Fruit fly (Drosophila melanogaster) whole organism, embryonic: ENCODE results near the gene wuho.

Source experiments
- Atf3 ChIP-seq: fragments of 200-800 bp; sonication (Bioruptor generic); optimal IDR thresholded peaks from 3 replicates; lab custom pipeline; 2016; ENCODE audit warnings: missing biosample characterization, missing genetic modification characterization
- Awh ChIP-seq: fragments of 200-800 bp; sonication (Bioruptor generic); IDR thresholded peaks from 2 replicates; pipeline ENCODE4, ENCODE4 v1.3.6; 2022; ENCODE audit warnings: missing biosample characterization, missing genetic modification characterization
- B-H2 ChIP-seq: fragments of 200-800 bp; sonication (Bioruptor generic); optimal IDR thresholded peaks from 2 replicates; lab custom pipeline; 2018; ENCODE audit warnings: missing biosample characterization, mild to moderate bottlenecking, missing genetic modification characterization
- CG10147 ChIP-seq: fragments of 200-800 bp; sonication (Bioruptor generic); optimal IDR thresholded peaks from 2 replicates; lab custom pipeline; 2019; ENCODE audit warnings: missing biosample characterization, mild to moderate bottlenecking, missing genetic modification characterization, moderate library complexity
- CG10321 ChIP-seq: fragments of 200-800 bp; sonication (Bioruptor generic); IDR thresholded peaks from 2 replicates; pipeline ENCODE4 v1.3.6; 2022; ENCODE audit warnings: missing biosample characterization, missing genetic modification characterization
- CG10543 ChIP-seq: fragments of 200-800 bp; sonication (Bioruptor generic); optimal IDR thresholded peaks from 3 replicates; lab custom pipeline; 2017; ENCODE audit warnings: missing biosample characterization, mild to moderate bottlenecking, missing genetic modification characterization, moderate library complexity
- CG12104 ChIP-seq: fragments of 200-800 bp; sonication (Bioruptor generic); optimal IDR thresholded peaks from 3 replicates; lab custom pipeline; 2016; ENCODE audit warnings: missing biosample characterization, missing genetic modification characterization
- CG13123 ChIP-seq: fragments of 200-800 bp; sonication (Bioruptor generic); optimal IDR thresholded peaks from 2 replicates; lab custom pipeline; 2016; ENCODE audit warnings: missing biosample characterization, missing genetic modification characterization
- CG14667 ChIP-seq: fragments of 200-800 bp; sonication (Bioruptor generic); IDR thresholded peaks from 2 replicates; pipeline ENCODE4 v1.3.6; 2022; ENCODE audit warnings: missing biosample characterization, missing genetic modification characterization
- CG15479 ChIP-seq: fragments of 200-800 bp; sonication (Bioruptor generic); optimal IDR thresholded peaks from 3 replicates; lab custom pipeline; 2019; ENCODE audit warnings: missing biosample characterization, mild to moderate bottlenecking, missing genetic modification characterization, moderate library complexity
- CG1603 ChIP-seq: fragments of 200-800 bp; sonication (Bioruptor generic); optimal IDR thresholded peaks from 2 replicates; lab custom pipeline; 2019; ENCODE audit warnings: missing biosample characterization, mild to moderate bottlenecking, missing genetic modification characterization, moderate library complexity
- CG17568 ChIP-seq: fragments of 200-800 bp; sonication (Bioruptor generic); optimal IDR thresholded peaks from 2 replicates; lab custom pipeline; 2018; ENCODE audit warnings: missing biosample characterization, mild to moderate bottlenecking, missing genetic modification characterization, moderate library complexity
- CG2129 ChIP-seq: fragments of 200-800 bp; sonication (Bioruptor generic); IDR thresholded peaks from 2 replicates; pipeline ENCODE4 v1.3.6; 2022; ENCODE audit warnings: missing biosample characterization, missing genetic modification characterization; ENCODE audit not compliant: partially characterized antibody
- CG32767 ChIP-seq: fragments of 200-800 bp; sonication (Bioruptor generic); IDR thresholded peaks from 2 replicates; pipeline ENCODE4 v1.3.6; 2022; ENCODE audit warnings: missing biosample characterization, missing genetic modification characterization
- CG6254 ChIP-seq: fragments of 200-800 bp; sonication (Bioruptor generic); optimal IDR thresholded peaks from 3 replicates; lab custom pipeline; 2017; ENCODE audit warnings: mild to moderate bottlenecking, missing biosample characterization, missing genetic modification reagents, missing genetic modification characterization
- CG6689 ChIP-seq: fragments of 200-800 bp; sonication (Bioruptor generic); IDR thresholded peaks from 2 replicates; pipeline ENCODE4 v1.3.6; 2022; ENCODE audit warnings: missing biosample characterization, missing genetic modification characterization
- CG6854 ChIP-seq: fragments of 200-800 bp; sonication (Bioruptor generic); optimal IDR thresholded peaks from 3 replicates; lab custom pipeline; 2017; ENCODE audit warnings: missing biosample characterization, mild to moderate bottlenecking, missing genetic modification characterization
- CG7271 ChIP-seq: fragments of 200-800 bp; sonication (Bioruptor generic); optimal IDR thresholded peaks from 2 replicates; lab custom pipeline; 2018; ENCODE audit warnings: missing biosample characterization, mild to moderate bottlenecking, missing genetic modification characterization, moderate library complexity
- CG7987 ChIP-seq: fragments of 200-800 bp; sonication (Bioruptor generic); optimal IDR thresholded peaks from 2 replicates; lab custom pipeline; 2018; ENCODE audit warnings: missing biosample characterization, mild to moderate bottlenecking, missing genetic modification characterization, moderate library complexity
- CG8388 ChIP-seq: fragments of 200-800 bp; sonication (Bioruptor generic); optimal IDR thresholded peaks from 2 replicates; lab custom pipeline; 2019; ENCODE audit warnings: missing biosample characterization, mild to moderate bottlenecking, missing genetic modification characterization, moderate library complexity
- CG8944 ChIP-seq: fragments of 200-800 bp; sonication (Bioruptor generic); optimal IDR thresholded peaks from 3 replicates; lab custom pipeline; 2016; ENCODE audit warnings: missing biosample characterization, missing genetic modification characterization
- Dfd ChIP-seq, 2 experiments: fragments of >200 bp; optimal IDR thresholded peaks; 2 replicates each; lab custom pipeline; 2017; ENCODE audit warnings: missing biosample characterization in 2 of 2, missing genetic modification characterization in 2 of 2
- E2f2 ChIP-seq: fragments of 200-800 bp; sonication (Bioruptor generic); IDR thresholded peaks from 2 replicates; pipeline ENCODE4 v1.3.6; 2022; ENCODE audit warnings: missing biosample characterization, missing genetic modification characterization
- Eip74EF ChIP-seq, 2 experiments: fragments of 200-800 bp in 1 of 2; fragments of >200 bp in 1 of 2; sonication (Bioruptor generic) in 1 of 2; optimal IDR thresholded peaks; 2 replicates each; lab custom pipeline; 2017 to 2019; ENCODE audit warnings: missing biosample characterization in 2 of 2, missing genetic modification characterization in 2 of 2, mild to moderate bottlenecking in 1 of 2, moderate library complexity in 1 of 2
- Elba2 ChIP-seq: fragments of 200-800 bp; sonication (Bioruptor generic); optimal IDR thresholded peaks from 3 replicates; lab custom pipeline; 2016; ENCODE audit warnings: missing biosample characterization, missing genetic modification characterization
- Fer1 ChIP-seq: fragments of 200-800 bp; sonication (Bioruptor generic); optimal IDR thresholded peaks from 2 replicates; lab custom pipeline; 2017; ENCODE audit warnings: missing biosample characterization, mild to moderate bottlenecking, missing genetic modification characterization
- HHEX ChIP-seq: fragments of 200-800 bp; sonication (Bioruptor generic); optimal IDR thresholded peaks from 3 replicates; lab custom pipeline; 2017; ENCODE audit warnings: missing biosample characterization, mild to moderate bottlenecking, missing genetic modification characterization, missing genetic modification reagents
- Nf-YB ChIP-seq: fragments of 200-800 bp; sonication (Bioruptor generic); optimal IDR thresholded peaks from 3 replicates; lab custom pipeline; 2019; ENCODE audit warnings: missing biosample characterization, mild to moderate bottlenecking, missing genetic modification characterization, moderate library complexity
- NfI ChIP-seq: fragments of 200-800 bp; sonication (Bioruptor generic); optimal IDR thresholded peaks from 3 replicates; lab custom pipeline; 2018; ENCODE audit warnings: missing biosample characterization, mild to moderate bottlenecking, missing genetic modification characterization, moderate library complexity
- Oli ChIP-seq: fragments of 200-800 bp; sonication (Bioruptor generic); optimal IDR thresholded peaks from 2 replicates; lab custom pipeline; 2018; ENCODE audit warnings: missing biosample characterization, mild to moderate bottlenecking, missing genetic modification characterization, moderate library complexity
- Ptx1 ChIP-seq: fragments of 200-800 bp; sonication (Bioruptor generic); IDR thresholded peaks from 2 replicates; pipeline ENCODE4 v1.3.6; 2022; ENCODE audit warnings: missing biosample characterization, missing genetic modification characterization
- Side ChIP-seq: fragments of 200-800 bp; sonication (Bioruptor generic); optimal IDR thresholded peaks from 2 replicates; lab custom pipeline; 2016; ENCODE audit warnings: missing biosample characterization, missing genetic modification characterization
- Xbp1 ChIP-seq: fragments of 200-800 bp; sonication (Bioruptor generic); optimal IDR thresholded peaks from 3 replicates; lab custom pipeline; 2016; ENCODE audit warnings: missing biosample characterization, mild to moderate bottlenecking, missing genetic modification characterization
- YL-1 ChIP-seq: fragments of 200-800 bp; sonication (Bioruptor generic); optimal IDR thresholded peaks from 3 replicates; lab custom pipeline; 2017; ENCODE audit warnings: missing biosample characterization, mild to moderate bottlenecking, missing genetic modification characterization
- bigmax ChIP-seq: fragments of 200-800 bp; sonication (Bioruptor generic); optimal IDR thresholded peaks from 2 replicates; lab custom pipeline; 2018; ENCODE audit warnings: missing biosample characterization, mild to moderate bottlenecking, missing genetic modification characterization
- cad ChIP-seq: fragments of >200 bp; optimal IDR thresholded peaks from 2 replicates; lab custom pipeline; 2017; ENCODE audit warnings: missing biosample characterization, missing genetic modification characterization
- emc ChIP-seq: fragments of 200-800 bp; sonication (Bioruptor generic); optimal IDR thresholded peaks from 2 replicates; lab custom pipeline; 2016; ENCODE audit warnings: missing biosample characterization, missing genetic modification characterization
- fd3F ChIP-seq: fragments of 200-800 bp; sonication (Bioruptor generic); optimal IDR thresholded peaks from 2 replicates; lab custom pipeline; 2018; ENCODE audit warnings: missing biosample characterization, mild to moderate bottlenecking, missing genetic modification characterization, moderate library complexity
- grau ChIP-seq: fragments of 200-800 bp; optimal IDR thresholded peaks from 3 replicates; lab custom pipeline; 2019; ENCODE audit warnings: missing biosample characterization, mild to moderate bottlenecking, missing genetic modification characterization, moderate library complexity
- ham ChIP-seq: fragments of 200-800 bp; sonication (Bioruptor generic); IDR thresholded peaks from 2 replicates; pipeline ENCODE4 v1.3.6; 2022; ENCODE audit warnings: missing biosample characterization, missing genetic modification characterization
- lov ChIP-seq, 2 experiments: fragments of 200-800 bp in 1 of 2; fragments of >200 bp in 1 of 2; sonication (Bioruptor generic) in 1 of 2; IDR thresholded peaks in 1 of 2; optimal IDR thresholded peaks in 1 of 2; 2 replicates in 1 of 2; 3 replicates in 1 of 2; pipeline versions ENCODE4 v1.3.6 to Lab custom; 2017 to 2022; ENCODE audit warnings: missing biosample characterization in 1 of 2, missing genetic modification characterization in 1 of 2
- nmo ChIP-seq: fragments of 200-800 bp; sonication (Bioruptor generic); optimal IDR thresholded peaks from 2 replicates; lab custom pipeline; 2018; ENCODE audit warnings: missing biosample characterization, mild to moderate bottlenecking, missing genetic modification characterization, moderate library complexity
- peb ChIP-seq: fragments of 200-800 bp; sonication (Bioruptor generic); IDR thresholded peaks from 2 replicates; pipeline ENCODE4 v1.3.6; 2022; ENCODE audit warnings: missing biosample characterization, missing genetic modification characterization
- pfk ChIP-seq: fragments of 200-800 bp; sonication (Bioruptor generic); optimal IDR thresholded peaks from 2 replicates; lab custom pipeline; 2018; ENCODE audit warnings: missing biosample characterization, mild to moderate bottlenecking, missing genetic modification characterization, moderate library complexity
- pnt ChIP-seq: fragments of 200-800 bp; sonication (Bioruptor generic); optimal IDR thresholded peaks from 3 replicates; lab custom pipeline; 2016; ENCODE audit warnings: missing biosample characterization, missing genetic modification characterization
- ranshi ChIP-seq: fragments of 200-800 bp; sonication (Bioruptor generic); IDR thresholded peaks from 2 replicates; pipeline ENCODE4 v1.3.6; 2022; ENCODE audit warnings: missing biosample characterization, missing genetic modification characterization
- repo ChIP-seq: fragments of 200-800 bp; sonication (Bioruptor generic); optimal IDR thresholded peaks from 2 replicates; lab custom pipeline; 2016; ENCODE audit warnings: missing biosample characterization, missing genetic modification characterization
- sens-2 ChIP-seq: fragments of 200-800 bp; sonication (Bioruptor generic); IDR thresholded peaks from 2 replicates; pipeline ENCODE4 v1.3.6; 2022; ENCODE audit warnings: missing biosample characterization, missing genetic modification characterization
- sr ChIP-seq: fragments of 200-800 bp; sonication (Bioruptor generic); IDR thresholded peaks from 3 replicates; pipeline ENCODE4 v1.3.6; 2022; ENCODE audit warnings: missing biosample characterization, missing genetic modification characterization
- tap ChIP-seq: fragments of 200-800 bp; optimal IDR thresholded peaks from 3 replicates; lab custom pipeline; 2019; ENCODE audit warnings: missing biosample characterization, mild to moderate bottlenecking, missing genetic modification characterization, moderate library complexity

Gene wuho

DNA sequence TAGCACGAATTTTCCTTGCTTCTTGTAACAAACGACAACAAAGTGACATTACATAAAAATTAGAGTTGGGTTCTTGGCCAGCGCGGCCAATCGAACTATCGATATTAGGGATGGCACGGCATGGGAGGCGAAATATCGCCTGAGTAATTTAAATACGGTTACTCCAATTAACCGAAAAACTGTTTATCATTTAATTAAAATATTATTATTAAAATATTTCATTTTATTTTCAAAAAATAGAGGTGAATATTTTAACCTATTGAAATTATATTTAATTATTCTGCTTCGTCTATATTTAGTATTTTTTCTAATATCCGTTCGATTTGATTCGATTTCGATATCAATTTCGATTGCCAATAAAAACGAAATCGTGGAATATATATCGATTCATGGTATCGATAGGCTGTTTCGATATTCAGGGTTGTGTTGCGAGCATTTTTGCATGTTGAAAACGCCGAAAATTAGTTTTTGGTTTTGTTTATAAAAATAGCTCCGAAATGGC lies 32.4 kb upstream of the wuho start, which contains the start of the genes Rbcn-3A and Spx (continued):
- no peak for TF ChIP-seq CG6689 (GFP tag; lab: Robert Waterston, UW)
- peak; percentile 6 for TF ChIP-seq B-H2
- TF ChIP-seq CG1603 (tag; lab: Kevin White, UChicago): peak; percentile 3
- TF ChIP-seq Atf3 (GFP tag; lab: Kevin White, UChicago): no peak
- TF ChIP-seq CG32767 (GFP tag; lab: Robert Waterston, UW): 0 out of 2 replicates have a peak, but pooled peaks have one; percentile 12
- no peak for TF ChIP-seq Fer1 (GFP tag; lab: Kevin White, UChicago)
- peak; percentile 45 for TF ChIP-seq YL-1 (GFP tag; lab: Kevin White, UChicago)
- TF ChIP-seq CG10147 (GFP tag; lab: Kevin White, UChicago): no peak
- peak; percentile 53 for TF ChIP-seq grau (tag; lab: Kevin White, UChicago)
- TF ChIP-seq Xbp1: peak; percentile 40
- no peak for TF ChIP-seq sens-2
- no peak for TF ChIP-seq CG13123 (GFP tag; lab: Kevin White, UChicago)
- TF ChIP-seq CG7271: no peak
- peak; percentile 48 for TF ChIP-seq NfI (GFP tag; lab: Kevin White, UChicago)
- no peak for TF ChIP-seq Awh
- TF ChIP-seq nmo: peak; percentile 68
- TF ChIP-seq Ptx1 (GFP tag; lab: Robert Waterston, UW): peak; percentile 47
- TF ChIP-seq pnt (GFP tag; lab: Kevin White, UChicago): no peak
- TF ChIP-seq repo: no peak
- TF ChIP-seq emc: no peak
- no peak for TF ChIP-seq Nf-YB (GFP tag; lab: Kevin White, UChicago)
- TF ChIP-seq sr: no peak
- TF ChIP-seq Oli (tag; lab: Kevin White, UChicago): peak; percentile 15
- TF ChIP-seq Side (GFP tag; lab: Kevin White, UChicago): no peak
- TF ChIP-seq Elba2 (GFP tag; lab: Kevin White, UChicago): no peak
- TF ChIP-seq bigmax (GFP tag; lab: Kevin White, UChicago): no peak
- no peak for TF ChIP-seq CG10321 (GFP tag; lab: Robert Waterston, UW)
- TF ChIP-seq CG6854 (GFP tag; lab: Kevin White, UChicago): no peak
- no peak for TF ChIP-seq CG17568 (GFP tag; lab: Kevin White, UChicago)
- TF ChIP-seq CG8944 (GFP tag; lab: Kevin White, UChicago): no peak
- TF ChIP-seq CG8388 (GFP tag; lab: Kevin White, UChicago): no peak
- no peak for TF ChIP-seq CG15479 (GFP tag; lab: Kevin White, UChicago)
- no peak for TF ChIP-seq tap
- TF ChIP-seq CG12104 (GFP tag; lab: Kevin White, UChicago): no peak
- TF ChIP-seq ranshi (GFP tag; lab: Robert Waterston, UW): no peak
- peak; percentile 82 for TF ChIP-seq CG2129 (GFP tag; lab: Robert Waterston, UW)
- no peak for TF ChIP-seq pfk (GFP tag; lab: Kevin White, UChicago)
- TF ChIP-seq cad (GFP tag; lab: Kevin White, UChicago): no peak
- TF ChIP-seq CG14667 (GFP tag; lab: Robert Waterston, UW): no peak
- no peak for TF ChIP-seq CG6254 (GFP tag; lab: Kevin White, UChicago)
- TF ChIP-seq fd3F (GFP tag; lab: Kevin White, UChicago): peak; percentile 8
- no peak for TF ChIP-seq lov (optimal IDR thresholded peaks at IDR 0.05; lab: Kevin White, UChicago)
- TF ChIP-seq lov (GFP tag; IDR thresholded peaks at IDR 0.05; lab: Robert Waterston, UW): no peak
- no peak for TF ChIP-seq CG7987 (GFP tag; lab: Kevin White, UChicago)
- TF ChIP-seq ham (GFP tag; lab: Robert Waterston, UW): no peak
- TF ChIP-seq E2f2 (GFP tag; lab: Robert Waterston, UW): peak; percentile 34; the same call in 1 of the 2 replicates
- TF ChIP-seq HHEX (GFP tag; lab: Kevin White, UChicago): no peak
- TF ChIP-seq peb (GFP tag; lab: Robert Waterston, UW): no peak
- peak; percentile 16 for TF ChIP-seq CG10543 (GFP tag; lab: Kevin White, UChicago)
- no peak for TF ChIP-seq Dfd (GFP tag; optimal IDR thresholded peaks at IDR 0.05; lab: Kevin White, UChicago)
- TF ChIP-seq Eip74EF (GFP tag; optimal IDR thresholded peaks at IDR 0.05; lab: Kevin White, UChicago): no peak
